Worm (Caenorhabditis elegans): ENCODE results near the gene mans-2.

ce11 chrV:11958343-11959291, 26.7 kb downstream of the mans-2 start, which contains the start of gene F58H1.5:
- TF ChIP-seq F44E2.7 (GFP tag; IDR thresholded peaks at IDR 0.05) (no peak), Y5F2A.4 (GFP tag; optimal IDR thresholded peaks at IDR 0.05) (no peak), nhr-48 (tag; optimal IDR thresholded peaks at IDR 0.05) (no peak)

All from whole organism, L4 larva.